Fruit fly (Drosophila melanogaster) S2 (cell line): ENCODE data around the gene Rala.

ENCODE experiments used
- CG8478 ChIP-seq: fragments of >200 bp; optimal IDR thresholded peaks from 2 replicates; lab custom pipeline; 2018
- CTCF ChIP-seq, 2 experiments: fragments of >200 bp; optimal IDR thresholded peaks; 2 replicates each; lab custom pipeline; 2018

- TF ChIP-seq CG8478 (lab: Kevin White, UChicago) (no peak), CTCF (optimal IDR thresholded peaks at IDR 0.05; lab: Kevin White, UChicago) (no peak)
Measured at dm6 chrX:3747566-3747965, 28.1 kb upstream of the Rala start.
